Worm (Caenorhabditis elegans) whole organism, early embryonic: Measurements from ENCODE around the gene Y105C5A.9.

Experiments used
- ama-1 ChIP-seq: fragments of 150-350 bp; optimal IDR thresholded peaks from 2 replicates; lab custom pipeline; 2014
- hmg-4 ChIP-seq: fragments of 200-800 bp; sonication (Bioruptor generic); optimal IDR thresholded peaks from 2 replicates; lab custom pipeline; 2018; ENCODE audit warnings: mild to moderate bottlenecking, missing genetic modification characterization, missing compliant biosample characterization
- hnd-1 ChIP-seq: sonication (generic microtip); optimal IDR thresholded peaks from 2 replicates; lab custom pipeline; 2016; ENCODE audit warnings: missing genetic modification characterization, missing compliant biosample characterization
- tra-4 ChIP-seq: sonication (generic microtip); optimal IDR thresholded peaks from 2 replicates; lab custom pipeline; 2017; ENCODE audit warnings: missing genetic modification characterization, missing compliant biosample characterization

- TF ChIP-seq hnd-1 (tag; lab: Kevin White, UChicago) (no peak), ama-1 (lab: Kevin White, UChicago) (no peak), hmg-4 (GFP tag; lab: Kevin White, UChicago) (no peak), tra-4 (no peak)
These were observed 42.4 kb upstream of the Y105C5A.9 start for ce11 chrIV:15588879-15589278.
